Worm (Caenorhabditis elegans) whole organism, L4 larva: ENCODE results near the gene nspc-5.
"Not testable (repeated sequence)": the region's sequence is repeated elsewhere in the genome, so short reads cannot be mapped to it uniquely, and the experiment has no call there.

Source experiments
- F26F4.8 ChIP-seq: fragments of 200-800 bp; sonication (Bioruptor generic); conservative IDR thresholded peaks from 2 replicates; pipeline ENCODE4 v1.3.6; 2022; ENCODE audit warnings: missing genetic modification characterization, missing compliant biosample characterization
- F49E8.2 ChIP-seq: sonication (generic microtip); optimal IDR thresholded peaks from 2 replicates; lab custom pipeline; 2016; ENCODE audit warnings: missing compliant biosample characterization, mild to moderate bottlenecking, missing genetic modification characterization, borderline replicate concordance
- Y105C5A.15 ChIP-seq: fragments of 200-800 bp; sonication (Bioruptor generic); IDR thresholded peaks from 2 replicates; pipeline ENCODE4 v1.3.6; 2022; ENCODE audit warnings: missing genetic modification characterization, missing compliant biosample characterization
- Y48G9A.11 ChIP-seq: fragments of 200-800 bp; sonication (Bioruptor generic); IDR thresholded peaks from 2 replicates; pipeline ENCODE4 v1.3.6; 2022; ENCODE audit warnings: missing genetic modification reagents, missing genetic modification characterization, missing compliant biosample characterization
- aly-2 ChIP-seq: sonication (generic microtip); optimal IDR thresholded peaks from 2 replicates; lab custom pipeline; 2018; ENCODE audit warnings: missing biosample characterization, missing genetic modification characterization
- ceh-32 ChIP-seq: sonication (generic microtip); optimal IDR thresholded peaks from 2 replicates; lab custom pipeline; 2016; ENCODE audit warnings: mild to moderate bottlenecking, missing genetic modification characterization, missing compliant biosample characterization; ENCODE audit not compliant: poor library complexity
- ceh-82 ChIP-seq: sonication (generic microtip); optimal IDR thresholded peaks from 2 replicates; lab custom pipeline; 2017; ENCODE audit warnings: missing biosample characterization, missing genetic modification characterization
- daf-16 ChIP-seq, 3 experiments: sonication (generic microtip); optimal IDR thresholded peaks; 2 replicates each; lab custom pipeline; 2016 to 2017; ENCODE audit warnings: missing genetic modification characterization in 3 of 3, missing genetic modification reagents in 3 of 3, mild to moderate bottlenecking in 2 of 3, missing compliant biosample characterization in 2 of 3, missing biosample characterization in 1 of 3, moderate library complexity in 1 of 3
- dmd-6 ChIP-seq: fragments of 200-800 bp; sonication (Bioruptor generic); IDR thresholded peaks from 2 replicates; pipeline ENCODE4 v1.3.6; 2022; ENCODE audit warnings: missing genetic modification reagents, missing genetic modification characterization, missing compliant biosample characterization
- dpl-1 ChIP-seq: fragments of 150-350 bp; optimal IDR thresholded peaks from 2 replicates; lab custom pipeline; 2014; ENCODE audit warnings: missing biosample characterization, missing genetic modification reagents, missing genetic modification characterization
- gei-8 ChIP-seq: fragments of 200-800 bp; sonication (Bioruptor generic); optimal IDR thresholded peaks from 2 replicates; lab custom pipeline; 2018; ENCODE audit warnings: mild to moderate bottlenecking, missing genetic modification characterization, missing compliant biosample characterization
- hlh-30 ChIP-seq: sonication (generic microtip); optimal IDR thresholded peaks from 2 replicates; lab custom pipeline; 2017; ENCODE audit warnings: antibody characterized with exemption, mild to moderate bottlenecking, missing genetic modification characterization, missing compliant biosample characterization; ENCODE audit not compliant: insufficient read depth
- lin-13 ChIP-seq: fragments of 150-350 bp; optimal IDR thresholded peaks from 2 replicates; lab custom pipeline; 2014; ENCODE audit warnings: missing biosample characterization, missing genetic modification reagents, missing genetic modification characterization
- madf-9 ChIP-seq: fragments of 200-800 bp; sonication (Bioruptor generic); conservative IDR thresholded peaks from 2 replicates; pipeline ENCODE4 v1.3.6; 2022; ENCODE audit warnings: missing genetic modification reagents, missing genetic modification characterization, missing compliant biosample characterization
- mxl-2 ChIP-seq: fragments of 200-800 bp; sonication (Bioruptor generic); conservative IDR thresholded peaks from 2 replicates; pipeline ENCODE4 v1.3.6; 2022; ENCODE audit warnings: missing genetic modification reagents, missing genetic modification characterization, missing compliant biosample characterization
- nhr-102 ChIP-seq: sonication (generic microtip); optimal IDR thresholded peaks from 2 replicates; lab custom pipeline; 2016; ENCODE audit warnings: mild to moderate bottlenecking, missing genetic modification characterization, moderate library complexity, missing compliant biosample characterization
- nhr-111 ChIP-seq: fragments of 200-800 bp; sonication (Bioruptor generic); optimal IDR thresholded peaks from 2 replicates; lab custom pipeline; 2018; ENCODE audit warnings: mild to moderate bottlenecking, missing genetic modification characterization, missing compliant biosample characterization
- nhr-25 ChIP-seq: sonication (generic microtip); optimal IDR thresholded peaks from 2 replicates; lab custom pipeline; 2017; ENCODE audit warnings: missing genetic modification characterization, mild to moderate bottlenecking, missing compliant biosample characterization, antibody characterized with exemption, moderate library complexity, borderline replicate concordance; ENCODE audit not compliant: insufficient read depth
- nhr-48 ChIP-seq: sonication (generic microtip); optimal IDR thresholded peaks from 2 replicates; lab custom pipeline; 2016; ENCODE audit warnings: mild to moderate bottlenecking, missing genetic modification characterization, missing compliant biosample characterization
- nhr-77 ChIP-seq: fragments of 150-350 bp; optimal IDR thresholded peaks from 2 replicates; lab custom pipeline; 2014; ENCODE audit warnings: missing biosample characterization, missing genetic modification characterization
- php-3 ChIP-seq: fragments of 200-800 bp; sonication (Bioruptor generic); IDR thresholded peaks from 2 replicates; pipeline ENCODE4 v1.3.6; 2022; ENCODE audit warnings: missing genetic modification reagents, missing genetic modification characterization, missing compliant biosample characterization
- saeg-2 ChIP-seq: fragments of 200-800 bp; sonication (Bioruptor generic); IDR thresholded peaks from 2 replicates; pipeline ENCODE4 v1.3.6; 2022; ENCODE audit warnings: missing genetic modification reagents, missing genetic modification characterization, missing compliant biosample characterization
- set-16 ChIP-seq: fragments of 200-800 bp; sonication (Bioruptor generic); IDR thresholded peaks from 2 replicates; pipeline ENCODE4 v1.3.6; 2022; ENCODE audit warnings: missing genetic modification reagents, missing genetic modification characterization, missing compliant biosample characterization
- tag-97 ChIP-seq: fragments of 200-800 bp; sonication (Bioruptor generic); IDR thresholded peaks from 2 replicates; pipeline ENCODE4 v1.3.6; 2022; ENCODE audit warnings: missing genetic modification characterization, missing compliant biosample characterization
- tra-1 ChIP-seq: fragments of 200-800 bp; sonication (Bioruptor generic); IDR thresholded peaks from 2 replicates; pipeline ENCODE4 v1.3.6; 2022; ENCODE audit warnings: missing genetic modification reagents, missing genetic modification characterization, missing compliant biosample characterization
- unc-130 ChIP-seq: sonication (generic microtip); optimal IDR thresholded peaks from 2 replicates; lab custom pipeline; 2016; ENCODE audit warnings: missing genetic modification reagents, missing genetic modification characterization, missing compliant biosample characterization
- unc-39 ChIP-seq: sonication (generic microtip); optimal IDR thresholded peaks from 2 replicates; lab custom pipeline; 2017; ENCODE audit warnings: missing biosample characterization, missing genetic modification characterization
- unc-62 ChIP-seq, 3 experiments: fragments of 150-350 bp in 1 of 3; sonication (generic microtip); optimal IDR thresholded peaks in 2 of 3; peaks in 1 of 3; 1 replicate in 1 of 3; 2 replicates in 2 of 3; lab custom pipeline; 2014 to 2017; ENCODE audit warnings: missing biosample characterization in 3 of 3, missing genetic modification characterization in 3 of 3, missing genetic modification reagents in 3 of 3, missing genotype in 1 of 3
- zag-1 ChIP-seq: fragments of 150-350 bp; optimal IDR thresholded peaks from 2 replicates; lab custom pipeline; 2014; ENCODE audit warnings: missing biosample characterization, missing genetic modification characterization
- zfp-2 ChIP-seq: sonication (generic microtip); optimal IDR thresholded peaks from 2 replicates; lab custom pipeline; 2016; ENCODE audit warnings: mild to moderate bottlenecking, missing genetic modification characterization, missing compliant biosample characterization
- zfp-3 ChIP-seq: fragments of 200-800 bp; sonication (Bioruptor generic); conservative IDR thresholded peaks from 2 replicates; pipeline ENCODE4 v1.3.6; 2022; ENCODE audit warnings: missing genetic modification reagents, missing genetic modification characterization, missing compliant biosample characterization
- zip-2 ChIP-seq: fragments of 150-350 bp; optimal IDR thresholded peaks from 2 replicates; lab custom pipeline; 2014; ENCODE audit warnings: missing biosample characterization, missing genetic modification characterization
- ztf-7 ChIP-seq: fragments of 150-350 bp; optimal IDR thresholded peaks from 2 replicates; lab custom pipeline; 2014; ENCODE audit warnings: missing biosample characterization, missing genetic modification characterization

The nspc-5 gene

DNA sequence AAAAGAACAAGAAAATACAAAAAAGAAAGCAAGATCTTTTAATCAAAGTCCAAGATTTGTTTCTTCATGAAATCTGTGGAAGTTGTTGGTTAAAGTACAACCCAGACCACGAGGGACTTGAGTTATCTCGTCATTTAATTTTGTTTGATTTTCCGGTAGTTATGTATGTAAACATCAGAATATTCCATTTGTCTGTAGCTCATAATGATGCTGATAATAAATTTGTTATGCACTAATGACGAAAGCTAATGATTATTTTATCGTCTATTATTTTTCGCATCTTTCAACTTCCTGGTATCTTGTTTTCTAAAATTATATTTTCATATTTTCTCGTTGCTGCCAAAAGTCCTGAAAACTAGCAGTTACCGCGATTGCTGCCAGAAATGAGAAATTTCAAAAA lies 15.5 kb upstream of the nspc-5 start:
- TF ChIP-seq tra-1 (GFP tag; lab: Robert Waterston, UW) (no peak), madf-9 (GFP tag; lab: Robert Waterston, UW) (no peak)

DNA sequence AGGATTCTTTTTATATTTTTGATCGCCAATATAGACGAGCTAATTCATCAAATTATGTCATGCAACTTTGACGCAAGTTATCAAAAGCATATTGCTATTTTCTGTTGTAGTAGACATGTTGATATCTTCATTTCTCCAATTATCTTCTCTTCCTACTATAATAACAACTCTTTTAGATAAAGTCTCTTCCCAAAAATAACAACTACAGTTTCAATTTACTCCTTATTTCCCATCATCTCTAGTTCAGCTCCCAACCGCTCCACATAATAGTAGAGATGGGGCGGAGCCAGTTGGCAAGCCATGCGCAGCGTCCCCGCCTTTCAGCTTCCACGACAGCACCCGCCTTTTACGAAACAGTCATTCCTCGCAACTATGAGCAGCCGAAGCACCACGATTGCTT lies 10.6 kb upstream of the nspc-5 start, which contains the start of gene flp-5:
Gene flp-5 (plus strand): TSS at position 301 of the 400 bp plus-strand sequence.
- TF ChIP-seq lin-13 (GFP tag; lab: Kevin White, UChicago), result no peak
- TF ChIP-seq hlh-30, result no peak
- no peak for TF ChIP-seq zag-1 (tag; lab: Kevin White, UChicago)
- TF ChIP-seq ceh-32 (tag; lab: Kevin White, UChicago), result no peak
- TF ChIP-seq F49E8.2, result no peak
- no peak for TF ChIP-seq mxl-2 (GFP tag; lab: Robert Waterston, UW)
- no peak for TF ChIP-seq dmd-6
- TF ChIP-seq Y105C5A.15 (GFP tag; lab: Robert Waterston, UW), result no peak
- no peak for TF ChIP-seq zfp-2 (tag; lab: Kevin White, UChicago)
- TF ChIP-seq ceh-82 (tag; lab: Kevin White, UChicago), result no peak
- no peak for TF ChIP-seq tag-97 (GFP tag; lab: Robert Waterston, UW)

DNA sequence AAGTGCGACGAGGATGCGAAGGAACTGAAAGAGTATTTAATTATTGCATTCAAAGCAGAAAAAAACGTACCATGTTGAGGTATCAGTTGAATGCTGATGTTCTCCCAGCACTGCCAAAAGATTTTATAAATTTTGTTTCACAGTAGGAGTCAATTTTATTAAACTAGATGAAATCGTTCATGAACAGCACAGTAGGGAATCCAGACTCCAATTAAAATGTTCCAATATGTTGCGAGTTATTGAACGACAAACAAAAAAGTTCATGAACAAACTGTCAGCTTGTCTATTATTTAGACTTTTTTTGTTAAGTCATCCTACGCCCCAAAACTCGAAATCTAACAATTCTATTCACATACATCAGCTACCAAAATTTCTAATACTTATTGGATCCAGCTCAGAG lies 3.5 kb upstream of the nspc-5 start, which contains the start of gene nspc-1:
Gene nspc-1 (minus strand): TSS at position 101 of the 400 bp plus-strand sequence.
- not testable (repeated sequence) for TF ChIP-seq aly-2 (tag; lab: Kevin White, UChicago); zip-2; F26F4.8 (GFP tag; lab: Robert Waterston, UW)

DNA sequence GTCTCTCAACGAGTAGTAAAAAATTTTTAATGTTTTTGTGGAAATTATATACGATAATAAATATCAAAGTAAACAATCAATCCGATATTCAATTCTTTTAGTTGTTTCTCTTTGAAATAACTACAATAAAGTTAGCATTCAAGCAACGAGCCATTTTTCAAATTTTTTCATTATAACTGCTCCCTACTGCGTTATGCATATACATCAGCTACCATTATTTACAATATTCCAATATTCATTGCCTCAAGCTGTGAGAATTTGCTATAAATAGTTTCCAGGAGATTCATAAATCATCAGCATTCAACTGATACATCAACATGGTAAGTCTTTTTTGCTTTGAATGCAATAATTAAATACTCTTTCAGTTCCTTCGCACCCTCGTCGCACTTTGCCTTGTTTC lies 1.7 kb upstream of the nspc-5 start, which contains the start of gene nspc-3:
Gene nspc-3 (plus strand): TSS at position 301 of the 400 bp plus-strand sequence.
- no peak for TF ChIP-seq dpl-1
- no peak for TF ChIP-seq zfp-3 (GFP tag; lab: Robert Waterston, UW)
- TF ChIP-seq ztf-7, result no peak
- no peak for TF ChIP-seq nhr-48 (tag; lab: Kevin White, UChicago)
- TF ChIP-seq saeg-2 (GFP tag; lab: Robert Waterston, UW), result no peak
- TF ChIP-seq nhr-102 (tag; lab: Kevin White, UChicago), result no peak
- no peak for TF ChIP-seq nhr-25 (tag; lab: Kevin White, UChicago)
- TF ChIP-seq lin-13 (GFP tag; lab: Kevin White, UChicago), result no peak
- TF ChIP-seq nhr-111, result no peak
- TF ChIP-seq gei-8 (GFP tag; lab: Kevin White, UChicago), result no peak
- no peak for TF ChIP-seq php-3 (GFP tag; lab: Robert Waterston, UW)
- no peak for TF ChIP-seq set-16 (GFP tag; lab: Robert Waterston, UW)
- TF ChIP-seq daf-16 (GFP tag; optimal IDR thresholded peaks at IDR 0.05; lab: Kevin White, UChicago), result no peak
- no peak for TF ChIP-seq daf-16 (tag; optimal IDR thresholded peaks at IDR 0.05; lab: Kevin White, UChicago)
- no peak for TF ChIP-seq unc-130 (GFP tag; lab: Kevin White, UChicago)
- no peak for TF ChIP-seq unc-39 (tag; lab: Kevin White, UChicago)
- TF ChIP-seq nhr-77, result no peak
- TF ChIP-seq unc-62 (GFP tag; optimal IDR thresholded peaks at IDR 0.05 in 1 of 2; lab: Kevin White, UChicago), result no peak
- TF ChIP-seq unc-62 (tag; optimal IDR thresholded peaks at IDR 0.05; lab: Kevin White, UChicago), result no peak
- TF ChIP-seq zip-2, result no peak

DNA sequence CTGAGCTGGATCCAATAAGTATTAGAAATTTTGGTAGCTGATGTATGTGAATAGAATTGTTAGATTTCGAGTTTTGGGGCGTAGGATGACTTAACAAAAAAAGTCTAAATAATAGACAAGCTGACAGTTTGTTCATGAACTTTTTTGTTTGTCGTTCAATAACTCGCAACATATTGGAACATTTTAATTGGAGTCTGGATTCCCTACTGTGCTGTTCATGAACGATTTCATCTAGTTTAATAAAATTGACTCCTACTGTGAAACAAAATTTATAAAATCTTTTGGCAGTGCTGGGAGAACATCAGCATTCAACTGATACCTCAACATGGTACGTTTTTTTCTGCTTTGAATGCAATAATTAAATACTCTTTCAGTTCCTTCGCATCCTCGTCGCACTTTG lies 3.0 kb downstream of the nspc-5 start, which contains the start of gene nspc-7:
Gene nspc-7 (plus strand): TSS at position 301 of the 400 bp plus-strand sequence.
- TF ChIP-seq tra-1 (GFP tag; lab: Robert Waterston, UW); dmd-6; Y48G9A.11 (GFP tag; lab: Robert Waterston, UW): not testable (repeated sequence)
